Fruit fly (Drosophila melanogaster): ENCODE results near the gene CG1387.
A peak's percentile ranks its signal among the peaks of the same experiment; 100 is the strongest.

DNA sequence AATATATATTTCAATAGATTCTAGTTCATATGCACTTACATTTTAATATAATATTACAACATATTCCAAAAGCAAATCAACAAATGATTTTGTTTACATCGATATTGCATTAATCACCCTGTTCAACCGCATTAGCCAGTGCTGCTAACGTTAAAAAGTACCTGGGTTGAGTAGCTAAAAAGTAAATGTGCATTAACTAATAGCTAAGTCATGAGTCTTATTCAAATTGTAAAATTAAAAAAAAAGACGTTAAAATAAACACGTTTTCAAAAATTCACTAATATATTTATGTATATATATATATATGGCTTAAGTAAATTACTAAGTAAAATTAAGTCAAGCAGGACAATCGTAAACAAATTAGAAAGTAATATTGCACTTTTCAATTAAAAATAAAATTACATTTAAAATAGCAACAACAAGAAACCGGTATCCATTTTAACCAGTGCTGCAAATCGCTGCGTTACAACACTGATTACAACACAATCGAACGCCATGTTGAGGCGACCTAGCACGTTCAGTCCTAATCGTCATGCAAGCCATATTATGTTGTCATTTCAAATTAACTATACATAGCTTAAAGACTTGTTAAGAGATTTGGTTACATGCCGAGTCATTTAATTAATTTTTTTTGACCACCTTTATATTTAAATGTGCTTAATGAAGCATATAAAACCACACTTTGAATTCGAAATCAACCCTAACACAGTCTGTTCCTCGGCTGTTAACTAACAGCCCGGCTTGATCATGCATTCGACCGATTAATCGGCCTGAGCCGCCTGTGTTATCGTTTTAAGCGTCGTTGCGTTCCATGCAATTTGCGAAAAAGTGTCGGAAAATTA is 12.8 kb downstream of the CG1387 start, which contains the start of gene CG10555:
- TF ChIP-seq CG6689 (GFP tag; IDR thresholded peaks at IDR 0.05) = peak; percentile 84
- TF ChIP-seq CG4707 (GFP tag; optimal IDR thresholded peaks at IDR 0.05) = no peak
- peak; percentile 94 for TF ChIP-seq dysf (GFP tag; IDR thresholded peaks at IDR 0.05)
- TF ChIP-seq CG9817 (tag; optimal IDR thresholded peaks at IDR 0.05) = peak; percentile 92
- TF ChIP-seq wdn (GFP tag; IDR thresholded peaks at IDR 0.05) = peak; percentile 83
- peak; percentile 99 for TF ChIP-seq Ets65A (GFP tag)
- TF ChIP-seq Fer1 (GFP tag; optimal IDR thresholded peaks at IDR 0.05) = peak; percentile 72
